Fruit fly (Drosophila melanogaster) whole organism, embryonic: ENCODE measurements around the gene CG18473.

Experiments
- C15 ChIP-seq: fragments of 200-800 bp; sonication (Bioruptor generic); IDR thresholded peaks from 3 replicates; pipeline ENCODE4 v1.3.6; 2022; ENCODE audit warnings: missing biosample characterization, missing genetic modification characterization
- CG10959 ChIP-seq: fragments of 200-800 bp; sonication (Bioruptor generic); IDR thresholded peaks from 2 replicates; pipeline ENCODE4 v1.3.6; 2022; ENCODE audit warnings: missing biosample characterization, missing genetic modification characterization
- CG11560 ChIP-seq: fragments of 200-800 bp; sonication (Bioruptor generic); IDR thresholded peaks from 3 replicates; pipeline ENCODE4 v1.3.6; 2022; ENCODE audit warnings: missing biosample characterization, missing genetic modification characterization
- CG11723 ChIP-seq: fragments of 200-800 bp; sonication (Bioruptor generic); optimal IDR thresholded peaks from 2 replicates; lab custom pipeline; 2017; ENCODE audit warnings: missing biosample characterization, mild to moderate bottlenecking, missing genetic modification characterization
- CG12155 ChIP-seq: fragments of 200-800 bp; sonication (Bioruptor generic); optimal IDR thresholded peaks from 3 replicates; lab custom pipeline; 2016; ENCODE audit warnings: missing biosample characterization, missing genetic modification characterization
- CG12236 ChIP-seq: fragments of 200-800 bp; sonication (Bioruptor generic); optimal IDR thresholded peaks from 2 replicates; lab custom pipeline; 2016; ENCODE audit warnings: missing biosample characterization, missing genetic modification characterization
- CG12299 ChIP-seq: fragments of 200-800 bp; sonication (Bioruptor generic); optimal IDR thresholded peaks from 2 replicates; lab custom pipeline; 2018; ENCODE audit warnings: missing biosample characterization, mild to moderate bottlenecking, missing genetic modification characterization
- CG1233 ChIP-seq: fragments of 200-800 bp; sonication (Bioruptor generic); optimal IDR thresholded peaks from 4 replicates; lab custom pipeline; 2018; ENCODE audit warnings: missing biosample characterization, mild to moderate bottlenecking, missing genetic modification characterization
- CG13287 ChIP-seq: fragments of 200-800 bp; sonication (Bioruptor generic); IDR thresholded peaks from 2 replicates; pipeline ENCODE4 v1.3.6; 2022; ENCODE audit warnings: missing biosample characterization, missing genetic modification characterization; ENCODE audit not compliant: partially characterized antibody
- CG15479 ChIP-seq: fragments of 200-800 bp; sonication (Bioruptor generic); optimal IDR thresholded peaks from 3 replicates; lab custom pipeline; 2019; ENCODE audit warnings: missing biosample characterization, mild to moderate bottlenecking, missing genetic modification characterization, moderate library complexity
- CG18262 ChIP-seq: fragments of 200-800 bp; optimal IDR thresholded peaks from 3 replicates; lab custom pipeline; 2019; ENCODE audit warnings: missing biosample characterization, mild to moderate bottlenecking, missing genetic modification characterization, moderate library complexity
- CG2116 ChIP-seq: fragments of 200-800 bp; sonication (Bioruptor generic); optimal IDR thresholded peaks from 3 replicates; lab custom pipeline; 2018; ENCODE audit warnings: missing biosample characterization, mild to moderate bottlenecking, missing genetic modification characterization
- CG2889 ChIP-seq: fragments of 200-800 bp; sonication (Bioruptor generic); IDR thresholded peaks from 3 replicates; pipeline ENCODE4 v1.3.6; 2022; ENCODE audit warnings: missing biosample characterization, missing genetic modification characterization
- CG31441 ChIP-seq: fragments of 200-800 bp; sonication (Bioruptor generic); IDR thresholded peaks from 2 replicates; pipeline ENCODE4 v1.3.6; 2022; ENCODE audit warnings: missing biosample characterization, missing genetic modification characterization
- CG4707 ChIP-seq: fragments of 200-800 bp; sonication (Bioruptor generic); optimal IDR thresholded peaks from 2 replicates; lab custom pipeline; 2018; ENCODE audit warnings: missing biosample characterization, mild to moderate bottlenecking, missing genetic modification characterization, moderate library complexity
- CG4854 ChIP-seq: fragments of 200-800 bp; sonication (Bioruptor generic); optimal IDR thresholded peaks from 2 replicates; lab custom pipeline; 2016; ENCODE audit warnings: missing biosample characterization, missing genetic modification characterization, inconsistent platforms
- CG5953 ChIP-seq: fragments of 200-800 bp; sonication (Bioruptor generic); IDR thresholded peaks from 2 replicates; pipeline ENCODE4 v1.3.6; 2022; ENCODE audit warnings: missing biosample characterization, missing genetic modification characterization
- CG6254 ChIP-seq: fragments of 200-800 bp; sonication (Bioruptor generic); optimal IDR thresholded peaks from 3 replicates; lab custom pipeline; 2017; ENCODE audit warnings: mild to moderate bottlenecking, missing biosample characterization, missing genetic modification reagents, missing genetic modification characterization
- CG6272 ChIP-seq: fragments of 200-800 bp; sonication (Bioruptor generic); IDR thresholded peaks from 2 replicates; pipeline ENCODE4 v1.3.6; 2022; ENCODE audit warnings: missing biosample characterization, missing genetic modification characterization
- CG8478 ChIP-seq: fragments of >200 bp; optimal IDR thresholded peaks from 2 replicates; lab custom pipeline; 2018
- CG9437 ChIP-seq: fragments of 200-800 bp; sonication (Bioruptor generic); optimal IDR thresholded peaks from 2 replicates; lab custom pipeline; 2018; ENCODE audit warnings: missing biosample characterization, mild to moderate bottlenecking, missing genetic modification characterization
- CTCF ChIP-seq: fragments of 200-800 bp; sonication (Bioruptor generic); optimal IDR thresholded peaks from 2 replicates; lab custom pipeline; 2017; ENCODE audit warnings: missing biosample characterization, mild to moderate bottlenecking, missing genetic modification characterization, moderate library complexity
- D ChIP-seq, 2 experiments: fragments of 200-800 bp in 1 of 2; fragments of >200 bp in 1 of 2; sonication (Bioruptor generic) in 1 of 2; optimal IDR thresholded peaks; 2 replicates in 1 of 2; 3 replicates in 1 of 2; lab custom pipeline; 2017; ENCODE audit warnings: mild to moderate bottlenecking in 1 of 2, missing biosample characterization in 1 of 2, missing genetic modification characterization in 1 of 2, missing genetic modification reagents in 1 of 2
- HmgZ ChIP-seq: fragments of 200-800 bp; sonication (Bioruptor generic); optimal IDR thresholded peaks from 2 replicates; lab custom pipeline; 2018; ENCODE audit warnings: missing biosample characterization, mild to moderate bottlenecking, missing genetic modification characterization
- Hmr ChIP-seq: fragments of 200-800 bp; sonication (Bioruptor generic); optimal IDR thresholded peaks from 3 replicates; lab custom pipeline; 2017; ENCODE audit warnings: mild to moderate bottlenecking, missing biosample characterization, missing genetic modification reagents, missing genetic modification characterization
- NK7.1 ChIP-seq: fragments of 200-800 bp; sonication (Bioruptor generic); optimal IDR thresholded peaks from 3 replicates; lab custom pipeline; 2016; ENCODE audit warnings: missing biosample characterization, missing genetic modification characterization
- Nf-YC ChIP-seq: fragments of 200-800 bp; optimal IDR thresholded peaks from 3 replicates; lab custom pipeline; 2019; ENCODE audit warnings: missing biosample characterization, mild to moderate bottlenecking, missing genetic modification characterization, moderate library complexity
- PHDP ChIP-seq: fragments of 200-800 bp; sonication (Bioruptor generic); optimal IDR thresholded peaks from 3 replicates; lab custom pipeline; 2018; ENCODE audit warnings: missing biosample characterization, mild to moderate bottlenecking, missing genetic modification characterization, moderate library complexity
- Six4 ChIP-seq: fragments of 200-800 bp; sonication (Bioruptor generic); optimal IDR thresholded peaks from 2 replicates; lab custom pipeline; 2016; ENCODE audit warnings: missing biosample characterization, missing genetic modification characterization
- Trl ChIP-seq, 3 experiments: fragments of >200 bp in 2 of 3; fragments of 200-800 bp in 1 of 3; sonication (Bioruptor generic) in 1 of 3; optimal IDR thresholded peaks; 2 replicates in 1 of 3; 3 replicates in 2 of 3; lab custom pipeline; 2016 to 2017; ENCODE audit warnings: missing biosample characterization in 1 of 3, missing genetic modification characterization in 1 of 3
- al ChIP-seq: fragments of 200-800 bp; sonication (Bioruptor generic); IDR thresholded peaks from 2 replicates; pipeline ENCODE4 v1.3.6; 2022; ENCODE audit warnings: missing biosample characterization, missing genetic modification characterization
- amos ChIP-seq: fragments of 200-800 bp; sonication (Bioruptor generic); IDR thresholded peaks from 2 replicates; pipeline ENCODE4 v1.3.6; 2022; ENCODE audit warnings: missing biosample characterization, missing genetic modification characterization; ENCODE audit not compliant: partially characterized antibody
- az2 ChIP-seq: fragments of 200-800 bp; sonication (Bioruptor generic); optimal IDR thresholded peaks from 3 replicates; lab custom pipeline; 2016; ENCODE audit warnings: missing biosample characterization, missing genetic modification characterization
- caup ChIP-seq: fragments of 200-800 bp; sonication (Bioruptor generic); optimal IDR thresholded peaks from 3 replicates; lab custom pipeline; 2017; ENCODE audit warnings: missing biosample characterization, mild to moderate bottlenecking, missing genetic modification characterization, moderate library complexity; ENCODE audit not compliant: severe bottlenecking
- chn ChIP-seq: fragments of 200-800 bp; sonication (Bioruptor generic); optimal IDR thresholded peaks from 2 replicates; lab custom pipeline; 2016; ENCODE audit warnings: missing biosample characterization, missing genetic modification characterization
- en ChIP-seq: fragments of 200-800 bp; sonication (Bioruptor generic); optimal IDR thresholded peaks from 2 replicates; lab custom pipeline; 2016; ENCODE audit warnings: missing biosample characterization, missing genetic modification characterization
- eve ChIP-seq, 2 experiments: fragments of >200 bp; optimal IDR thresholded peaks; 2 replicates each; lab custom pipeline; 2017; ENCODE audit warnings: missing biosample characterization in 2 of 2, missing genetic modification characterization in 2 of 2
- lov ChIP-seq, 2 experiments: fragments of 200-800 bp in 1 of 2; fragments of >200 bp in 1 of 2; sonication (Bioruptor generic) in 1 of 2; IDR thresholded peaks in 1 of 2; optimal IDR thresholded peaks in 1 of 2; 2 replicates in 1 of 2; 3 replicates in 1 of 2; pipeline versions ENCODE4 v1.3.6 to Lab custom; 2017 to 2022; ENCODE audit warnings: missing biosample characterization in 1 of 2, missing genetic modification characterization in 1 of 2
- maf-S ChIP-seq: fragments of 200-800 bp; sonication (Bioruptor generic); optimal IDR thresholded peaks from 2 replicates; lab custom pipeline; 2016; ENCODE audit warnings: missing biosample characterization, missing genetic modification characterization
- odd ChIP-seq: fragments of 200-800 bp; sonication (Bioruptor generic); optimal IDR thresholded peaks from 2 replicates; lab custom pipeline; 2017; ENCODE audit warnings: missing biosample characterization, mild to moderate bottlenecking, missing genetic modification characterization
- org-1 ChIP-seq: fragments of 200-800 bp; sonication (Bioruptor generic); optimal IDR thresholded peaks from 2 replicates; lab custom pipeline; 2017; ENCODE audit warnings: missing biosample characterization, missing genetic modification characterization
- rib ChIP-seq: fragments of 200-800 bp; sonication (Bioruptor generic); IDR thresholded peaks from 2 replicates; pipeline ENCODE4 v1.3.6; 2022; ENCODE audit warnings: missing biosample characterization, missing genetic modification characterization
- row ChIP-seq: fragments of 200-800 bp; sonication (Bioruptor generic); IDR thresholded peaks from 3 replicates; pipeline ENCODE4 v1.3.6; 2022; ENCODE audit warnings: missing biosample characterization, missing genetic modification characterization
- sens ChIP-seq: fragments of 200-800 bp; sonication (Bioruptor generic); peaks from one replicate; lab custom pipeline; 2016; ENCODE audit warnings: missing biosample characterization, missing genetic modification characterization
- sima ChIP-seq: fragments of 200-800 bp; sonication (Bioruptor generic); optimal IDR thresholded peaks from 2 replicates; lab custom pipeline; 2016; ENCODE audit warnings: missing biosample characterization, missing genetic modification characterization
- toy ChIP-seq: fragments of 200-800 bp; sonication (Bioruptor generic); IDR thresholded peaks from 2 replicates; pipeline ENCODE4 v1.3.6; 2022; ENCODE audit warnings: missing biosample characterization, missing genetic modification characterization
- zf30C ChIP-seq: fragments of 200-800 bp; sonication (Bioruptor generic); optimal IDR thresholded peaks from 3 replicates; lab custom pipeline; 2018; ENCODE audit warnings: missing biosample characterization, mild to moderate bottlenecking, missing genetic modification characterization

The CG18473 gene

dm6 chr3R:9340425-9341188 lies 22.5 kb upstream of the CG18473 start (continued):
- no peak for TF ChIP-seq CG13287 (GFP tag; lab: Robert Waterston, UW)
- TF ChIP-seq Six4, result peak; percentile 77
- peak; percentile 41 for TF ChIP-seq CTCF (GFP tag; lab: Kevin White, UChicago)
- TF ChIP-seq Trl (optimal IDR thresholded peaks at IDR 0.05; lab: Kevin White, UChicago), result peak; percentile 65 to 79
- TF ChIP-seq Trl (GFP tag; optimal IDR thresholded peaks at IDR 0.05; lab: Kevin White, UChicago), result peak; percentile 70
- TF ChIP-seq CG1233 (GFP tag; lab: Kevin White, UChicago), result peak; percentile 92
- TF ChIP-seq CG4854 (GFP tag; lab: Kevin White, UChicago), result peak; percentile 42
- TF ChIP-seq sens (GFP tag; lab: Kevin White, UChicago), result peak; percentile 69
- TF ChIP-seq PHDP (tag; lab: Kevin White, UChicago), result peak; percentile 90
- TF ChIP-seq eve (GFP tag; optimal IDR thresholded peaks at IDR 0.05; lab: Kevin White, UChicago), result peak in 1 of 2 experiments; percentile 93
- peak; percentile 95 for TF ChIP-seq CG18262 (tag; lab: Kevin White, UChicago)
- peak; percentile 65; the same call in 1 of the 2 replicates for TF ChIP-seq CG10959 (GFP tag; lab: Robert Waterston, UW)
- peak; percentile 91 for TF ChIP-seq CG9437 (GFP tag; lab: Kevin White, UChicago)
- TF ChIP-seq CG11723 (GFP tag; lab: Kevin White, UChicago), result peak; percentile 80
- TF ChIP-seq Nf-YC (tag; lab: Kevin White, UChicago), result peak; percentile 84
- peak; percentile 20 for TF ChIP-seq CG2116 (GFP tag; lab: Kevin White, UChicago)
- TF ChIP-seq CG31441 (GFP tag; lab: Robert Waterston, UW), result peak; percentile 92
- TF ChIP-seq rib (GFP tag; lab: Robert Waterston, UW), result peak; percentile 66; the same call in 1 of the 2 replicates
- TF ChIP-seq C15, result peak; percentile 32; the same call in 1 of the 3 replicates
- no peak for TF ChIP-seq lov (optimal IDR thresholded peaks at IDR 0.05; lab: Kevin White, UChicago)
- TF ChIP-seq lov (GFP tag; IDR thresholded peaks at IDR 0.05; lab: Robert Waterston, UW), result peak; percentile 76; the same call in 2 of the 3 replicates
- peak; percentile 71 for TF ChIP-seq CG2889 (GFP tag; lab: Robert Waterston, UW)
- TF ChIP-seq CG12299, result peak; percentile 77
- peak; percentile 80 for TF ChIP-seq CG6254 (GFP tag; lab: Kevin White, UChicago)
- TF ChIP-seq amos (GFP tag; lab: Robert Waterston, UW), result no peak
- TF ChIP-seq az2 (GFP tag; lab: Kevin White, UChicago), result peak; percentile 89
- TF ChIP-seq toy (GFP tag; lab: Robert Waterston, UW), result 0 out of 2 replicates have a peak, but pooled peaks have one; percentile 65
- no peak for TF ChIP-seq CG11560 (tag; lab: Robert Waterston, UW)
- TF ChIP-seq CG15479 (GFP tag; lab: Kevin White, UChicago), result peak; percentile 21
- no peak for TF ChIP-seq D (optimal IDR thresholded peaks at IDR 0.05; lab: Kevin White, UChicago)
- TF ChIP-seq D (GFP tag; optimal IDR thresholded peaks at IDR 0.05; lab: Kevin White, UChicago), result peak; percentile 90
- peak; percentile 72 for TF ChIP-seq chn (GFP tag; lab: Kevin White, UChicago)
- TF ChIP-seq row (GFP tag; lab: Robert Waterston, UW), result peak; percentile 95
- TF ChIP-seq caup (GFP tag; lab: Kevin White, UChicago), result peak; percentile 87
- TF ChIP-seq HmgZ (tag; lab: Kevin White, UChicago), result peak; percentile 91
- TF ChIP-seq CG5953, result no peak
- TF ChIP-seq CG8478, result no peak
- TF ChIP-seq CG4707, result peak; percentile 70
- no peak for TF ChIP-seq CG12236 (GFP tag; lab: Kevin White, UChicago)
- TF ChIP-seq Hmr (GFP tag; lab: Kevin White, UChicago), result peak; percentile 94
- TF ChIP-seq NK7.1 (GFP tag; lab: Kevin White, UChicago), result no peak
- TF ChIP-seq CG6272, result peak; percentile 60
- peak; percentile 70 for TF ChIP-seq maf-S
- no peak for TF ChIP-seq sima
- TF ChIP-seq org-1 (GFP tag; lab: Kevin White, UChicago), result peak; percentile 90
- TF ChIP-seq odd (GFP tag; lab: Kevin White, UChicago), result peak; percentile 85
- peak; percentile 31 for TF ChIP-seq en (GFP tag; lab: Kevin White, UChicago)
- no peak for TF ChIP-seq zf30C (GFP tag; lab: Kevin White, UChicago)
- TF ChIP-seq CG12155 (GFP tag; lab: Kevin White, UChicago), result peak; percentile 82
- peak; percentile 83 for TF ChIP-seq al (GFP tag; lab: Robert Waterston, UW)
